Worm (Caenorhabditis elegans) whole organism, midembryonic: ENCODE measurements around the gene Y41C4A.22.

Experiments
- med-1 ChIP-seq: sonication (generic microtip); optimal IDR thresholded peaks from 2 replicates; lab custom pipeline; 2017; ENCODE audit warnings: missing genetic modification characterization, mild to moderate bottlenecking, missing compliant biosample characterization, antibody characterized with exemption, missing genetic modification reagents; ENCODE audit not compliant: insufficient read depth
- tab-1 ChIP-seq: fragments of 200-800 bp; sonication (Bioruptor generic); IDR thresholded peaks from 2 replicates; pipeline ENCODE4 v1.3.6; 2022; ENCODE audit warnings: missing genetic modification characterization, missing compliant biosample characterization

DNA sequence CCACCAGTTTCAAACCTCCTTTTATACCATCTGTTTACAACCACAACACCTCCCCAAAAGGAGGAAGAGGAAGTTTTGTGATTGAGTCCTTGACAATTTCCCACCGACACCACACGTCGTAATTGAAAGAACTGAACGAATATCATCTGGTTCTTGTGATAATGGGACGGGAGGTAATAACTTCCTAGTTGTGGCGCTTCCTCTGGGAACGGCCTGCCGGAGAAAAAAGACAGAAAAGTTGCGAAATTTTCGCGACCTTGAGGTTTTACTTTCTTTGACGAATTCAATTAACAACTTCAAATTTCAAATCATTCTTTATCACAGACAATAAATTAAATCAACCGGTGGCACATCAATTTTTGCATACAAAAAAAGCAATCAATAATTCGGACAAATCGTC is 11.6 kb downstream of the Y41C4A.22 start, which contains the start of gene col-96:
- no peak for TF ChIP-seq med-1 (GFP tag; lab: Kevin White, UChicago)
- no peak for TF ChIP-seq tab-1 (GFP tag; lab: Robert Waterston, UW)
